Fruit fly (Drosophila melanogaster) whole organism, embryonic: ENCODE data around the gene CG14015.
A peak's percentile ranks its signal among the peaks of the same experiment; 100 is the strongest.

Source experiments
- Ada2b ChIP-seq: fragments of 200-800 bp; sonication (Bioruptor generic); IDR thresholded peaks from 2 replicates; pipeline ENCODE4 v1.3.6; 2022; ENCODE audit warnings: missing biosample characterization, missing genetic modification characterization
- Atf-2 ChIP-seq: fragments of 200-800 bp; sonication (Bioruptor generic); optimal IDR thresholded peaks from 2 replicates; lab custom pipeline; 2016; ENCODE audit warnings: missing biosample characterization, missing genetic modification characterization
- CG1024 ChIP-seq: fragments of 200-800 bp; sonication (Bioruptor generic); IDR thresholded peaks from 2 replicates; pipeline ENCODE4 v1.3.6; 2022; ENCODE audit warnings: missing biosample characterization, missing genetic modification characterization
- CG11456 ChIP-seq: fragments of 200-800 bp; sonication (Bioruptor generic); IDR thresholded peaks from 3 replicates; pipeline ENCODE4 v1.3.6; 2022; ENCODE audit warnings: missing biosample characterization, missing genetic modification characterization
- CG1233 ChIP-seq: fragments of 200-800 bp; sonication (Bioruptor generic); optimal IDR thresholded peaks from 4 replicates; lab custom pipeline; 2018; ENCODE audit warnings: missing biosample characterization, mild to moderate bottlenecking, missing genetic modification characterization
- CG12391 ChIP-seq: fragments of 200-800 bp; sonication (Bioruptor generic); optimal IDR thresholded peaks from 3 replicates; lab custom pipeline; 2018; ENCODE audit warnings: missing biosample characterization, mild to moderate bottlenecking, missing genetic modification characterization, moderate library complexity
- CG13424 ChIP-seq: fragments of 200-800 bp; sonication (Bioruptor generic); optimal IDR thresholded peaks from 2 replicates; lab custom pipeline; 2019; ENCODE audit warnings: missing biosample characterization, mild to moderate bottlenecking, missing genetic modification characterization, moderate library complexity
- CG14014 ChIP-seq: fragments of 200-800 bp; sonication (Bioruptor generic); IDR thresholded peaks from 2 replicates; pipeline ENCODE4 v1.3.6; 2022; ENCODE audit warnings: missing biosample characterization, missing genetic modification characterization
- CG14667 ChIP-seq: fragments of 200-800 bp; sonication (Bioruptor generic); IDR thresholded peaks from 2 replicates; pipeline ENCODE4 v1.3.6; 2022; ENCODE audit warnings: missing biosample characterization, missing genetic modification characterization
- CG14965 ChIP-seq: fragments of 200-800 bp; sonication (Bioruptor generic); optimal IDR thresholded peaks from 2 replicates; lab custom pipeline; 2016; ENCODE audit warnings: missing biosample characterization, missing genetic modification characterization, borderline replicate concordance
- CG1529 ChIP-seq: fragments of 200-800 bp; sonication (Bioruptor generic); optimal IDR thresholded peaks from 3 replicates; lab custom pipeline; 2018; ENCODE audit warnings: missing biosample characterization, missing genetic modification characterization
- CG17568 ChIP-seq: fragments of 200-800 bp; sonication (Bioruptor generic); optimal IDR thresholded peaks from 2 replicates; lab custom pipeline; 2018; ENCODE audit warnings: missing biosample characterization, mild to moderate bottlenecking, missing genetic modification characterization, moderate library complexity
- CG17829 ChIP-seq: fragments of 200-800 bp; optimal IDR thresholded peaks from 2 replicates; lab custom pipeline; 2019; ENCODE audit warnings: missing biosample characterization, mild to moderate bottlenecking, missing genetic modification characterization, moderate library complexity
- CG17912 ChIP-seq: fragments of 200-800 bp; sonication (Bioruptor generic); optimal IDR thresholded peaks from 2 replicates; lab custom pipeline; 2018; ENCODE audit warnings: missing biosample characterization, mild to moderate bottlenecking, missing genetic modification characterization
- CG31365 ChIP-seq: fragments of 200-800 bp; sonication (Bioruptor generic); optimal IDR thresholded peaks from 2 replicates; lab custom pipeline; 2018; ENCODE audit warnings: missing biosample characterization, mild to moderate bottlenecking, missing genetic modification characterization
- CG33557 ChIP-seq: fragments of 200-800 bp; sonication (Bioruptor generic); optimal IDR thresholded peaks from 2 replicates; lab custom pipeline; 2019; ENCODE audit warnings: missing biosample characterization, mild to moderate bottlenecking, missing genetic modification characterization, moderate library complexity
- CG3726 ChIP-seq: fragments of 200-800 bp; sonication (Bioruptor generic); IDR thresholded peaks from 3 replicates; pipeline ENCODE4, ENCODE4 v1.3.6; 2022; ENCODE audit warnings: missing biosample characterization, missing genetic modification characterization
- CG3847 ChIP-seq: fragments of 200-800 bp; sonication (Bioruptor generic); IDR thresholded peaks from 2 replicates; pipeline ENCODE4 v1.3.6; 2022; ENCODE audit warnings: missing biosample characterization, missing genetic modification characterization
- CG4328 ChIP-seq: fragments of 200-800 bp; sonication (Bioruptor generic); optimal IDR thresholded peaks from 3 replicates; lab custom pipeline; 2017; ENCODE audit warnings: missing biosample characterization, missing genetic modification reagents, missing genetic modification characterization
- CG6254 ChIP-seq: fragments of 200-800 bp; sonication (Bioruptor generic); optimal IDR thresholded peaks from 3 replicates; lab custom pipeline; 2017; ENCODE audit warnings: mild to moderate bottlenecking, missing biosample characterization, missing genetic modification reagents, missing genetic modification characterization
- CG7556 ChIP-seq: fragments of 200-800 bp; sonication (Bioruptor generic); optimal IDR thresholded peaks from 2 replicates; lab custom pipeline; 2017; ENCODE audit warnings: missing biosample characterization, mild to moderate bottlenecking, missing genetic modification characterization
- CG9727 ChIP-seq: fragments of 200-800 bp; sonication (Bioruptor generic); optimal IDR thresholded peaks from 3 replicates; lab custom pipeline; 2017; ENCODE audit warnings: missing biosample characterization, mild to moderate bottlenecking, missing genetic modification characterization
- CG9876 ChIP-seq: fragments of 200-800 bp; sonication (Bioruptor generic); optimal IDR thresholded peaks from 2 replicates; lab custom pipeline; 2016; ENCODE audit warnings: missing biosample characterization, missing genetic modification characterization
- Dad ChIP-seq: fragments of 200-800 bp; sonication (Bioruptor generic); optimal IDR thresholded peaks from 3 replicates; lab custom pipeline; 2016; ENCODE audit warnings: missing biosample characterization, missing genetic modification characterization
- Dip3 ChIP-seq: fragments of 200-800 bp; sonication (Bioruptor generic); optimal IDR thresholded peaks from 3 replicates; lab custom pipeline; 2016; ENCODE audit warnings: missing biosample characterization, missing genetic modification characterization
- Hmr ChIP-seq: fragments of 200-800 bp; sonication (Bioruptor generic); optimal IDR thresholded peaks from 3 replicates; lab custom pipeline; 2017; ENCODE audit warnings: mild to moderate bottlenecking, missing biosample characterization, missing genetic modification reagents, missing genetic modification characterization
- Hsf ChIP-seq: fragments of 200-800 bp; sonication (Bioruptor generic); optimal IDR thresholded peaks from 3 replicates; lab custom pipeline; 2016; ENCODE audit warnings: missing biosample characterization, missing genetic modification characterization
- NFAT ChIP-seq: fragments of 200-800 bp; sonication (Bioruptor generic); IDR thresholded peaks from 2 replicates; pipeline ENCODE4 v1.3.6; 2022; ENCODE audit warnings: missing biosample characterization, missing genetic modification characterization
- Nf-YB ChIP-seq: fragments of 200-800 bp; sonication (Bioruptor generic); optimal IDR thresholded peaks from 3 replicates; lab custom pipeline; 2019; ENCODE audit warnings: missing biosample characterization, mild to moderate bottlenecking, missing genetic modification characterization, moderate library complexity
- Oaz ChIP-seq: fragments of 200-800 bp; sonication (Bioruptor generic); IDR thresholded peaks from 2 replicates; pipeline ENCODE4 v1.3.6; 2022; ENCODE audit warnings: missing biosample characterization, missing genetic modification characterization
- Taf1 ChIP-seq: fragments of 200-800 bp; sonication (Bioruptor generic); IDR thresholded peaks from 2 replicates; pipeline ENCODE4 v1.3.6; 2022; ENCODE audit warnings: missing biosample characterization, missing genetic modification characterization
- Trl ChIP-seq, 3 experiments: fragments of >200 bp in 2 of 3; fragments of 200-800 bp in 1 of 3; sonication (Bioruptor generic) in 1 of 3; optimal IDR thresholded peaks; 2 replicates in 1 of 3; 3 replicates in 2 of 3; lab custom pipeline; 2016 to 2017; ENCODE audit warnings: missing biosample characterization in 1 of 3, missing genetic modification characterization in 1 of 3
- ase ChIP-seq: fragments of 200-800 bp; sonication (Bioruptor generic); IDR thresholded peaks from 3 replicates; pipeline ENCODE4 v1.3.6; 2022; ENCODE audit warnings: missing biosample characterization, missing genetic modification characterization
- chif ChIP-seq, 2 experiments: fragments of 200-800 bp; sonication (Bioruptor generic); optimal IDR thresholded peaks; 3 replicates each; lab custom pipeline; 2016; ENCODE audit warnings: missing biosample characterization in 2 of 2, missing genetic modification characterization in 2 of 2
- chn ChIP-seq: fragments of 200-800 bp; sonication (Bioruptor generic); optimal IDR thresholded peaks from 2 replicates; lab custom pipeline; 2016; ENCODE audit warnings: missing biosample characterization, missing genetic modification characterization
- emc ChIP-seq: fragments of 200-800 bp; sonication (Bioruptor generic); optimal IDR thresholded peaks from 2 replicates; lab custom pipeline; 2016; ENCODE audit warnings: missing biosample characterization, missing genetic modification characterization
- en ChIP-seq: fragments of 200-800 bp; sonication (Bioruptor generic); optimal IDR thresholded peaks from 2 replicates; lab custom pipeline; 2016; ENCODE audit warnings: missing biosample characterization, missing genetic modification characterization
- eve ChIP-seq, 2 experiments: fragments of >200 bp; optimal IDR thresholded peaks; 2 replicates each; lab custom pipeline; 2017; ENCODE audit warnings: missing biosample characterization in 2 of 2, missing genetic modification characterization in 2 of 2
- fd102C ChIP-seq: fragments of 200-800 bp; sonication (Bioruptor generic); optimal IDR thresholded peaks from 2 replicates; lab custom pipeline; 2018; ENCODE audit warnings: missing biosample characterization, mild to moderate bottlenecking, missing genetic modification characterization, moderate library complexity
- fd3F ChIP-seq: fragments of 200-800 bp; sonication (Bioruptor generic); optimal IDR thresholded peaks from 2 replicates; lab custom pipeline; 2018; ENCODE audit warnings: missing biosample characterization, mild to moderate bottlenecking, missing genetic modification characterization, moderate library complexity
- gsb-n ChIP-seq: fragments of 200-800 bp; sonication (Bioruptor generic); optimal IDR thresholded peaks from 3 replicates; lab custom pipeline; 2018; ENCODE audit warnings: missing biosample characterization, mild to moderate bottlenecking, missing genetic modification characterization
- hb ChIP-seq: fragments of 200-800 bp; sonication (Bioruptor generic); IDR thresholded peaks from 3 replicates; pipeline ENCODE4 v1.3.6; 2022; ENCODE audit warnings: missing biosample characterization, missing genetic modification characterization; ENCODE audit not compliant: partially characterized antibody
- ken ChIP-seq: fragments of 200-800 bp; sonication (Bioruptor generic); IDR thresholded peaks from 3 replicates; pipeline ENCODE4 v1.3.6; 2022; ENCODE audit warnings: missing biosample characterization, missing genetic modification characterization
- klu ChIP-seq: fragments of 200-800 bp; sonication (Bioruptor generic); IDR thresholded peaks from 2 replicates; pipeline ENCODE4 v1.3.6; 2022; ENCODE audit warnings: missing biosample characterization, missing genetic modification characterization
- lilli ChIP-seq: fragments of 200-800 bp; sonication (Bioruptor generic); optimal IDR thresholded peaks from 3 replicates; lab custom pipeline; 2016; ENCODE audit warnings: missing biosample characterization, missing genetic modification characterization
- luna ChIP-seq: fragments of 200-800 bp; sonication (Bioruptor generic); optimal IDR thresholded peaks from 2 replicates; lab custom pipeline; 2016; ENCODE audit warnings: missing biosample characterization, missing genetic modification characterization
- pho ChIP-seq: fragments of 200-800 bp; sonication (Bioruptor generic); optimal IDR thresholded peaks from 2 replicates; lab custom pipeline; 2016; ENCODE audit warnings: missing biosample characterization, missing genetic modification characterization
- ro ChIP-seq: fragments of 200-800 bp; sonication (Bioruptor generic); IDR thresholded peaks from 2 replicates; pipeline ENCODE4 v1.3.6; 2022; ENCODE audit warnings: missing biosample characterization, missing genetic modification characterization
- sna ChIP-seq: fragments of 200-800 bp; sonication (Bioruptor generic); IDR thresholded peaks from 2 replicates; pipeline ENCODE4 v1.3.6; 2022; ENCODE audit warnings: missing biosample characterization, missing genetic modification characterization; ENCODE audit not compliant: partially characterized antibody
- sob ChIP-seq: fragments of 200-800 bp; sonication (Bioruptor generic); IDR thresholded peaks from 2 replicates; pipeline ENCODE4 v1.3.6; 2022; ENCODE audit warnings: missing biosample characterization, missing genetic modification characterization

Gene CG14015

dm6 chr2L:5541935-5542685 lies 3.1 kb upstream of the CG14015 start, which contains the start of the genes Hel25E and Lam (continued):
- TF ChIP-seq NFAT (no peak), Taf1 (GFP tag; lab: Robert Waterston, UW) (no peak), Nf-YB (no peak), emc (no peak), Dad (GFP tag; lab: Kevin White, UChicago) (no peak), CG1233 (no peak), Hmr (peak; percentile 51), hb (GFP tag; lab: Robert Waterston, UW) (peak; percentile 79; the same call in 2 of the 3 replicates), CG31365 (no peak), CG7556 (no peak), CG14667 (no peak), Trl (optimal IDR thresholded peaks at IDR 0.05; lab: Kevin White, UChicago) (no peak), Trl (GFP tag; optimal IDR thresholded peaks at IDR 0.05; lab: Kevin White, UChicago) (no peak), CG4328 (GFP tag; lab: Kevin White, UChicago) (no peak), Dip3 (GFP tag; lab: Kevin White, UChicago) (no peak), chif (GFP tag; optimal IDR thresholded peaks at IDR 0.05; lab: Kevin White, UChicago) (no peak), sna (GFP tag; lab: Robert Waterston, UW) (peak; percentile 93), CG14965 (GFP tag; lab: Kevin White, UChicago) (no peak), luna (GFP tag; lab: Kevin White, UChicago) (no peak), ase (GFP tag; lab: Robert Waterston, UW) (no peak), fd102C (GFP tag; lab: Kevin White, UChicago) (no peak), ro (GFP tag; lab: Robert Waterston, UW) (no peak), CG14014 (GFP tag; lab: Robert Waterston, UW) (no peak), Atf-2 (GFP tag; lab: Kevin White, UChicago) (no peak), CG17829 (peak; percentile 50), Ada2b (GFP tag; lab: Robert Waterston, UW) (no peak), pho (GFP tag; lab: Kevin White, UChicago) (no peak), ken (no peak), CG17568 (no peak), eve (GFP tag; optimal IDR thresholded peaks at IDR 0.05; lab: Kevin White, UChicago) (no peak), lilli (GFP tag; lab: Kevin White, UChicago) (peak; percentile 27), Hsf (no peak), sob (GFP tag; lab: Robert Waterston, UW) (no peak), gsb-n (no peak), en (GFP tag; lab: Kevin White, UChicago) (no peak), CG33557 (GFP tag; lab: Kevin White, UChicago) (no peak), chn (GFP tag; lab: Kevin White, UChicago) (peak; percentile 24), Oaz (no peak), CG1529 (GFP tag; lab: Kevin White, UChicago) (no peak), fd3F (GFP tag; lab: Kevin White, UChicago) (no peak), CG6254 (no peak), CG1024 (GFP tag; lab: Robert Waterston, UW) (no peak), CG9876 (GFP tag; lab: Kevin White, UChicago) (no peak), CG13424 (no peak), CG17912 (GFP tag; lab: Kevin White, UChicago) (no peak), klu (GFP tag; lab: Robert Waterston, UW) (no peak), CG12391 (tag; lab: Kevin White, UChicago) (peak; percentile 63), CG11456 (no peak), CG9727 (GFP tag; lab: Kevin White, UChicago) (peak; percentile 13), CG3726 (GFP tag; lab: Robert Waterston, UW) (no peak), CG3847 (peak; percentile 69)
